Fruit fly (Drosophila melanogaster) whole organism, embryonic: ENCODE measurements around the gene Spase12.

Source experiments
- Adf1 ChIP-seq: fragments of 200-800 bp; sonication (Bioruptor generic); IDR thresholded peaks from 2 replicates; pipeline ENCODE4 v1.3.6; 2022; ENCODE audit warnings: missing biosample characterization, missing genetic modification characterization
- Atf6 ChIP-seq: fragments of 200-800 bp; sonication (Bioruptor generic); IDR thresholded peaks from 2 replicates; pipeline ENCODE4 v1.3.6; 2022; ENCODE audit warnings: missing biosample characterization, missing genetic modification characterization
- Awh ChIP-seq: fragments of 200-800 bp; sonication (Bioruptor generic); IDR thresholded peaks from 2 replicates; pipeline ENCODE4, ENCODE4 v1.3.6; 2022; ENCODE audit warnings: missing biosample characterization, missing genetic modification characterization
- Bdp1 ChIP-seq: fragments of 200-800 bp; sonication (Bioruptor generic); optimal IDR thresholded peaks from 3 replicates; lab custom pipeline; 2016; ENCODE audit warnings: missing biosample characterization, missing genetic modification characterization
- Bgb ChIP-seq: fragments of 200-800 bp; sonication (Bioruptor generic); IDR thresholded peaks from 2 replicates; pipeline ENCODE4 v1.3.6; 2022; ENCODE audit warnings: missing biosample characterization, missing genetic modification characterization; ENCODE audit not compliant: partially characterized antibody
- C15 ChIP-seq: fragments of 200-800 bp; sonication (Bioruptor generic); IDR thresholded peaks from 3 replicates; pipeline ENCODE4 v1.3.6; 2022; ENCODE audit warnings: missing biosample characterization, missing genetic modification characterization
- CG10543 ChIP-seq: fragments of 200-800 bp; sonication (Bioruptor generic); optimal IDR thresholded peaks from 3 replicates; lab custom pipeline; 2017; ENCODE audit warnings: missing biosample characterization, mild to moderate bottlenecking, missing genetic modification characterization, moderate library complexity
- CG12104 ChIP-seq: fragments of 200-800 bp; sonication (Bioruptor generic); optimal IDR thresholded peaks from 3 replicates; lab custom pipeline; 2016; ENCODE audit warnings: missing biosample characterization, missing genetic modification characterization
- CG13424 ChIP-seq: fragments of 200-800 bp; sonication (Bioruptor generic); optimal IDR thresholded peaks from 2 replicates; lab custom pipeline; 2019; ENCODE audit warnings: missing biosample characterization, mild to moderate bottlenecking, missing genetic modification characterization, moderate library complexity
- CG13775 ChIP-seq: fragments of 200-800 bp; sonication (Bioruptor generic); optimal IDR thresholded peaks from 3 replicates; lab custom pipeline; 2017; ENCODE audit warnings: missing biosample characterization, mild to moderate bottlenecking, missing genetic modification characterization
- CG2202 ChIP-seq: fragments of 200-800 bp; sonication (Bioruptor generic); optimal IDR thresholded peaks from 2 replicates; lab custom pipeline; 2018; ENCODE audit warnings: missing biosample characterization, mild to moderate bottlenecking, missing genetic modification characterization
- CG33213 ChIP-seq: fragments of 200-800 bp; sonication (Bioruptor generic); optimal IDR thresholded peaks from 3 replicates; lab custom pipeline; 2016; ENCODE audit warnings: missing biosample characterization, missing genetic modification characterization
- CG5953 ChIP-seq: fragments of 200-800 bp; sonication (Bioruptor generic); IDR thresholded peaks from 2 replicates; pipeline ENCODE4 v1.3.6; 2022; ENCODE audit warnings: missing biosample characterization, missing genetic modification characterization
- CG6175 ChIP-seq: fragments of 200-800 bp; sonication (Bioruptor generic); IDR thresholded peaks from 3 replicates; pipeline ENCODE4 v1.3.6; 2022; ENCODE audit warnings: missing biosample characterization, missing genetic modification characterization
- CG6254 ChIP-seq: fragments of 200-800 bp; sonication (Bioruptor generic); optimal IDR thresholded peaks from 3 replicates; lab custom pipeline; 2017; ENCODE audit warnings: mild to moderate bottlenecking, missing biosample characterization, missing genetic modification reagents, missing genetic modification characterization
- CG6689 ChIP-seq: fragments of 200-800 bp; sonication (Bioruptor generic); IDR thresholded peaks from 2 replicates; pipeline ENCODE4 v1.3.6; 2022; ENCODE audit warnings: missing biosample characterization, missing genetic modification characterization
- CG6791 ChIP-seq: fragments of 200-800 bp; sonication (Bioruptor generic); IDR thresholded peaks from 3 replicates; pipeline ENCODE4 v1.3.6; 2022; ENCODE audit warnings: missing biosample characterization, missing genetic modification characterization; ENCODE audit not compliant: partially characterized antibody
- CG7556 ChIP-seq: fragments of 200-800 bp; sonication (Bioruptor generic); optimal IDR thresholded peaks from 2 replicates; lab custom pipeline; 2017; ENCODE audit warnings: missing biosample characterization, mild to moderate bottlenecking, missing genetic modification characterization
- CG7928 ChIP-seq: fragments of 200-800 bp; sonication (Bioruptor generic); optimal IDR thresholded peaks from 2 replicates; lab custom pipeline; 2017; ENCODE audit warnings: missing biosample characterization, mild to moderate bottlenecking, missing genetic modification characterization
- CG7987 ChIP-seq: fragments of 200-800 bp; sonication (Bioruptor generic); optimal IDR thresholded peaks from 2 replicates; lab custom pipeline; 2018; ENCODE audit warnings: missing biosample characterization, mild to moderate bottlenecking, missing genetic modification characterization, moderate library complexity
- CG8388 ChIP-seq: fragments of 200-800 bp; sonication (Bioruptor generic); optimal IDR thresholded peaks from 2 replicates; lab custom pipeline; 2019; ENCODE audit warnings: missing biosample characterization, mild to moderate bottlenecking, missing genetic modification characterization, moderate library complexity
- CG8765 ChIP-seq: fragments of 200-800 bp; sonication (Bioruptor generic); IDR thresholded peaks from 2 replicates; pipeline ENCODE4 v1.3.6; 2022; ENCODE audit warnings: missing biosample characterization, missing genetic modification characterization
- CoRest ChIP-seq: fragments of 200-800 bp; sonication (Bioruptor generic); optimal IDR thresholded peaks from 3 replicates; lab custom pipeline; 2018; ENCODE audit warnings: missing biosample characterization, mild to moderate bottlenecking, missing genetic modification characterization, moderate library complexity
- Dad ChIP-seq: fragments of 200-800 bp; sonication (Bioruptor generic); optimal IDR thresholded peaks from 3 replicates; lab custom pipeline; 2016; ENCODE audit warnings: missing biosample characterization, missing genetic modification characterization
- Dek ChIP-seq: fragments of 200-800 bp; sonication (Bioruptor generic); optimal IDR thresholded peaks from 3 replicates; lab custom pipeline; 2019; ENCODE audit warnings: missing biosample characterization, mild to moderate bottlenecking, missing genetic modification characterization, moderate library complexity
- HLH54F ChIP-seq: fragments of 200-800 bp; sonication (Bioruptor generic); optimal IDR thresholded peaks from 3 replicates; lab custom pipeline; 2016; ENCODE audit warnings: missing biosample characterization, missing genetic modification characterization
- Hand ChIP-seq: fragments of 200-800 bp; sonication (Bioruptor generic); optimal IDR thresholded peaks from 2 replicates; lab custom pipeline; 2017; ENCODE audit warnings: mild to moderate bottlenecking, missing biosample characterization, missing genetic modification reagents, missing genetic modification characterization
- Hr39 ChIP-seq: fragments of >200 bp; optimal IDR thresholded peaks from 2 replicates; lab custom pipeline; 2017
- Hr51 ChIP-seq, 2 experiments: fragments of 200-800 bp; sonication (Bioruptor generic); optimal IDR thresholded peaks; 2 replicates in 1 of 2; 3 replicates in 1 of 2; lab custom pipeline; 2016 to 2018; ENCODE audit warnings: missing biosample characterization in 2 of 2, missing genetic modification characterization in 2 of 2, mild to moderate bottlenecking in 1 of 2, moderate library complexity in 1 of 2
- Max ChIP-seq: fragments of 200-800 bp; sonication (Bioruptor generic); optimal IDR thresholded peaks from 2 replicates; lab custom pipeline; 2016; ENCODE audit warnings: missing biosample characterization, mild to moderate bottlenecking, missing genetic modification characterization
- Med ChIP-seq: fragments of 200-800 bp; sonication (Bioruptor generic); peaks from one replicate; lab custom pipeline; 2016; ENCODE audit warnings: missing biosample characterization, missing genetic modification characterization, mild to moderate bottlenecking, inconsistent platforms, moderate library complexity
- Sox100B ChIP-seq: fragments of 200-800 bp; sonication (Bioruptor generic); optimal IDR thresholded peaks from 3 replicates; lab custom pipeline; 2018; ENCODE audit warnings: missing biosample characterization, mild to moderate bottlenecking, missing genetic modification characterization
- ato ChIP-seq: fragments of 200-800 bp; sonication (Bioruptor generic); IDR thresholded peaks from 2 replicates; pipeline ENCODE4 v1.3.6; 2022; ENCODE audit warnings: missing biosample characterization, missing genetic modification characterization; ENCODE audit not compliant: partially characterized antibody
- cg ChIP-seq: fragments of 200-800 bp; sonication (Bioruptor generic); optimal IDR thresholded peaks from 3 replicates; lab custom pipeline; 2019; ENCODE audit warnings: missing biosample characterization, mild to moderate bottlenecking, missing genetic modification characterization, moderate library complexity
- fd102C ChIP-seq: fragments of 200-800 bp; sonication (Bioruptor generic); optimal IDR thresholded peaks from 2 replicates; lab custom pipeline; 2018; ENCODE audit warnings: missing biosample characterization, mild to moderate bottlenecking, missing genetic modification characterization, moderate library complexity
- gce ChIP-seq: fragments of 200-800 bp; sonication (Bioruptor generic); IDR thresholded peaks from 3 replicates; pipeline ENCODE4 v1.3.6; 2022; ENCODE audit warnings: missing biosample characterization, missing genetic modification characterization
- gcm ChIP-seq: fragments of 200-800 bp; sonication (Bioruptor generic); optimal IDR thresholded peaks from 2 replicates; lab custom pipeline; 2019; ENCODE audit warnings: missing biosample characterization, mild to moderate bottlenecking, missing genetic modification characterization, moderate library complexity
- gsb ChIP-seq: fragments of 200-800 bp; sonication (Bioruptor generic); IDR thresholded peaks from 2 replicates; pipeline ENCODE4 v1.3.6; 2022; ENCODE audit warnings: missing biosample characterization, missing genetic modification characterization
- ham ChIP-seq: fragments of 200-800 bp; sonication (Bioruptor generic); IDR thresholded peaks from 2 replicates; pipeline ENCODE4 v1.3.6; 2022; ENCODE audit warnings: missing biosample characterization, missing genetic modification characterization
- insv ChIP-seq, 2 experiments: fragments of 200-800 bp; sonication (Bioruptor generic); optimal IDR thresholded peaks; 3 replicates each; lab custom pipeline; 2016 to 2018; ENCODE audit warnings: missing biosample characterization in 2 of 2, missing genetic modification characterization in 2 of 2
- kah ChIP-seq: fragments of 200-800 bp; sonication (Bioruptor generic); optimal IDR thresholded peaks from 2 replicates; lab custom pipeline; 2018; ENCODE audit warnings: missing biosample characterization, mild to moderate bottlenecking, missing genetic modification characterization
- nerfin-1 ChIP-seq: fragments of 200-800 bp; sonication (Bioruptor generic); optimal IDR thresholded peaks from 3 replicates; lab custom pipeline; 2019; ENCODE audit warnings: missing biosample characterization, mild to moderate bottlenecking, missing genetic modification characterization, moderate library complexity
- nmo ChIP-seq: fragments of 200-800 bp; sonication (Bioruptor generic); optimal IDR thresholded peaks from 2 replicates; lab custom pipeline; 2018; ENCODE audit warnings: missing biosample characterization, mild to moderate bottlenecking, missing genetic modification characterization, moderate library complexity
- onecut ChIP-seq: fragments of 200-800 bp; sonication (Bioruptor generic); IDR thresholded peaks from 2 replicates; pipeline ENCODE4 v1.3.6; 2022; ENCODE audit warnings: missing biosample characterization, missing genetic modification characterization
- peb ChIP-seq: fragments of 200-800 bp; sonication (Bioruptor generic); IDR thresholded peaks from 2 replicates; pipeline ENCODE4 v1.3.6; 2022; ENCODE audit warnings: missing biosample characterization, missing genetic modification characterization
- sim ChIP-seq: fragments of 200-800 bp; sonication (Bioruptor generic); IDR thresholded peaks from 2 replicates; pipeline ENCODE4 v1.3.6; 2022; ENCODE audit warnings: missing biosample characterization, missing genetic modification characterization
- sna ChIP-seq: fragments of 200-800 bp; sonication (Bioruptor generic); IDR thresholded peaks from 2 replicates; pipeline ENCODE4 v1.3.6; 2022; ENCODE audit warnings: missing biosample characterization, missing genetic modification characterization; ENCODE audit not compliant: partially characterized antibody
- so ChIP-seq: fragments of 200-800 bp; sonication (Bioruptor generic); IDR thresholded peaks from 3 replicates; pipeline ENCODE4 v1.3.6; 2022; ENCODE audit warnings: missing biosample characterization, missing genetic modification characterization
- stc ChIP-seq: fragments of 200-800 bp; sonication (Bioruptor generic); IDR thresholded peaks from 2 replicates; pipeline ENCODE4 v1.3.6; 2022; ENCODE audit warnings: missing biosample characterization, missing genetic modification characterization
- tx ChIP-seq: fragments of 200-800 bp; sonication (Bioruptor generic); optimal IDR thresholded peaks from 2 replicates; lab custom pipeline; 2016; ENCODE audit warnings: missing biosample characterization, missing genetic modification characterization

Spase12 gene

DNA sequence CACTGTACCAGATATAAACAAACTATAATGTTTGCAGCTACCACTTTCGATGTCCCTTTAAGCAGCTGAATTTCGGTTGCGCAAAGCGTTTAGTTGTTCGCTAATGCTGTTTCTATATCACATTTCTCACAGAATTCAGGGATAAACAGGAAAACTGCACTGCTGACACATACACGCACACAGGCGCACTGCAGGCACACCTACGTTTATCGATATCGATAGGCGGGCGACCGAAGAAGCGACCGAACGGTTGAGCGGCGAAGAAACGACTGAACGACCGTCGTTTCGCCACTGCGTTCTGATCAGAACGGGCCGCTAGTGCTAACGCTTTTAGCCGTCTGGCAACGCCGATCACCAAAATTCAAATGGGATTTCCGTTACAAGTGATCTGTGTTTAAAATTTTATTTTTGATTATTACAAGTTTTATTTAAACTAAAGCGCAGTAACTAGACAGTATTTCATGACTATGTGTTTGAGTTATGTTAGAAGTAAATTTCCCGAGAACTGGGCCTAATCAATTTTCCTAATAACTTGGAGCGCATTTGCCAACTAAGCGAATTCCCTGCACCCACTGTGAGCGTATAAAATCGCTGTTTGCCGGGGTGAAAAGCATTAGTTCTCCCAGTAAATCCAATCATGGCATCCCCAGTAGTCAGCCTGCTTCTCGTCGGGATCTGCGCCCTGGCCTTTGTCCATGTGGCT, 2.4 kb upstream of the Spase12 start, which contains the start of the genes CG2310 and Diedel (continued):
- peak; percentile 28 for TF ChIP-seq CoRest
- peak; percentile 31; the same call in 1 of the 2 replicates for TF ChIP-seq sna (GFP tag; lab: Robert Waterston, UW)
- no peak for TF ChIP-seq CG2202 (tag; lab: Kevin White, UChicago)
- peak; percentile 96 for TF ChIP-seq kah (GFP tag; lab: Kevin White, UChicago)
- TF ChIP-seq Bdp1 (GFP tag; lab: Kevin White, UChicago): no peak
- TF ChIP-seq Med (GFP tag; lab: Kevin White, UChicago): peak; percentile 78
- TF ChIP-seq CG5953 (GFP tag; lab: Robert Waterston, UW): no peak
- TF ChIP-seq Max (GFP tag; lab: Kevin White, UChicago): no peak
- TF ChIP-seq gcm (GFP tag; lab: Kevin White, UChicago): peak; percentile 26
- no peak for TF ChIP-seq CG7556 (GFP tag; lab: Kevin White, UChicago)
- peak; percentile 16 for TF ChIP-seq nerfin-1
- no peak for TF ChIP-seq Hand
- peak; percentile 71; the same call in 1 of the 2 replicates for TF ChIP-seq Adf1 (GFP tag; lab: Robert Waterston, UW)
- TF ChIP-seq so (GFP tag; lab: Robert Waterston, UW): no peak
- no peak for TF ChIP-seq tx (GFP tag; lab: Kevin White, UChicago)
- peak; percentile 7 for TF ChIP-seq CG7928 (GFP tag; lab: Kevin White, UChicago)
- peak; percentile 2 for TF ChIP-seq CG13775
- no peak for TF ChIP-seq Awh (GFP tag; lab: Robert Waterston, UW)
- peak; percentile 43; the same call in 1 of the 2 replicates for TF ChIP-seq ato (GFP tag; lab: Robert Waterston, UW)
- peak; percentile 5 for TF ChIP-seq CG7987 (GFP tag; lab: Kevin White, UChicago)
- TF ChIP-seq CG6175 (GFP tag; lab: Robert Waterston, UW): no peak
- TF ChIP-seq gce (GFP tag; lab: Robert Waterston, UW): no peak
- peak; percentile 69; the same call in 2 of the 3 replicates for TF ChIP-seq CG6791
- TF ChIP-seq CG12104 (GFP tag; lab: Kevin White, UChicago): no peak
- TF ChIP-seq CG8388 (GFP tag; lab: Kevin White, UChicago): no peak
- no peak for TF ChIP-seq Dad
- TF ChIP-seq Atf6: no peak
- peak; percentile 7 for TF ChIP-seq CG13424 (tag; lab: Kevin White, UChicago)
- TF ChIP-seq CG6254 (GFP tag; lab: Kevin White, UChicago): no peak
- peak; percentile 85 to 99 for TF ChIP-seq insv (GFP tag; optimal IDR thresholded peaks at IDR 0.05; lab: Kevin White, UChicago)
- TF ChIP-seq Bgb (GFP tag; lab: Robert Waterston, UW): peak; percentile 54; the same call in 1 of the 2 replicates
- no peak for TF ChIP-seq HLH54F (GFP tag; lab: Kevin White, UChicago)
- no peak for TF ChIP-seq Sox100B (GFP tag; lab: Kevin White, UChicago)
- TF ChIP-seq Dek (tag; lab: Kevin White, UChicago): no peak
- no peak for TF ChIP-seq Hr39 (lab: Kevin White, UChicago)
- peak; percentile 29 for TF ChIP-seq CG33213 (GFP tag; lab: Kevin White, UChicago)
- peak; percentile 98 for TF ChIP-seq cg (GFP tag; lab: Kevin White, UChicago)
- TF ChIP-seq CG10543: no peak
- TF ChIP-seq CG8765 (GFP tag; lab: Robert Waterston, UW): no peak
- no peak for TF ChIP-seq ham
- TF ChIP-seq nmo: peak; percentile 10
- TF ChIP-seq onecut (GFP tag; lab: Robert Waterston, UW): no peak
- no peak for TF ChIP-seq C15
- TF ChIP-seq fd102C: no peak
- TF ChIP-seq sim: no peak
- no peak for TF ChIP-seq peb (GFP tag; lab: Robert Waterston, UW)
- TF ChIP-seq stc: no peak
- TF ChIP-seq Hr51 (GFP tag; optimal IDR thresholded peaks at IDR 0.05; lab: Kevin White, UChicago): no peak
- no peak for TF ChIP-seq CG6689 (GFP tag; lab: Robert Waterston, UW)
- TF ChIP-seq gsb (GFP tag; lab: Robert Waterston, UW): no peak
